Worm (Caenorhabditis elegans): Measurements from ENCODE around the gene ZK105.14.

DNA sequence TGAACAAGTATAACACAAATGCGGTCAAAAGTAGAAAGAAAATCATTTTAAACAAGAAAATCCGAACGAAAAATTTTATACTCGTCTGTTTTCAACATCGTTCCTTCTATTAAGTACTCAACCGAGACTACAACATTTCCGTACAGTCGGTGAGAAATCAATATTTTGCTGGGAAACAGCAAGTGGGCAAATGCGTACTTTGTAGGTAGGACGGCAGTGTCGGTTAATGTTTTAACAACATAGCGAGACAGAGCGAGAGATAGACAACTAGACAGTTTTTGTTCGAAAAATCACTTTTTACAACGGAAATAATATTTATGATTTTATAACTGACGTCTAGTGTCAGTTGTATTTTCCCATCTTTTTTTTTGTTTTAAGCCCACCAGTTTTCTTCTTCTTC lies 40.5 kb downstream of the ZK105.14 start, which contains the start of gene cyp-33A1:
- no peak for TF ChIP-seq ama-1 (optimal IDR thresholded peaks at IDR 0.05)
- no peak for TF ChIP-seq ceh-36 (tag; optimal IDR thresholded peaks at IDR 0.05)
- no peak for TF ChIP-seq sea-1 (GFP tag; conservative IDR thresholded peaks at IDR 0.05)
- TF ChIP-seq tbx-37 (GFP tag; conservative IDR thresholded peaks at IDR 0.05): no peak
- TF ChIP-seq ets-7 (tag; optimal IDR thresholded peaks at IDR 0.05): no peak
- no peak for TF ChIP-seq flt-1 (GFP tag; IDR thresholded peaks at IDR 0.05)
